Fruit fly (Drosophila melanogaster): ENCODE results near the gene CG31913.

CG31913 gene

DNA sequence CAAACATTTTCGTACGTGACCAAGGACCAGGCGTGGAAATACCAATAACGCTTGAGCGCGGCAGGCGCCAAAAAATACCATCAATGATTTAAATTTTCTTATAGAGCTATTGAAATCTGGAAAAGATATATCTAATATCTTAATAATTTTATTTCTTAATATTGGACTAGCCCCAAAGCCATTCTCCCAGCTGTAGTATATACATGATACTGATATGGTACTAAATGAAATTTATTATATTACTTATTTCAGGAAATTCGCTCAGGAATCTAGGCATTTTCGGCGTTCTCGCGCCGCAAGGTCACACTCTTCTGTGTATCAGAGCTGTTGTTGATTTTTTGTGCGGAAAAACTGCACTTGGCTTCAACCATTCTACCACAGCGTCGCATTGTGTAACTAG is 18.1 kb downstream of the CG31913 start, which contains the start of the genes CG14005 and CG7239:
CG14005 (minus strand) TSS at position 50 of the 400 bp plus-strand sequence.
CG7239 (plus strand) TSS at position 295 of the 400 bp plus-strand sequence.
- TF ChIP-seq psq (optimal IDR thresholded peaks at IDR 0.05) (no peak), EcR (GFP tag; optimal IDR thresholded peaks at IDR 0.05) (no peak), Dll (optimal IDR thresholded peaks at IDR 0.05) (no peak), pan (optimal IDR thresholded peaks at IDR 0.05) (no peak), usp (GFP tag; optimal IDR thresholded peaks at IDR 0.05) (no peak), CG8478 (optimal IDR thresholded peaks at IDR 0.05) (no peak)

DNA sequence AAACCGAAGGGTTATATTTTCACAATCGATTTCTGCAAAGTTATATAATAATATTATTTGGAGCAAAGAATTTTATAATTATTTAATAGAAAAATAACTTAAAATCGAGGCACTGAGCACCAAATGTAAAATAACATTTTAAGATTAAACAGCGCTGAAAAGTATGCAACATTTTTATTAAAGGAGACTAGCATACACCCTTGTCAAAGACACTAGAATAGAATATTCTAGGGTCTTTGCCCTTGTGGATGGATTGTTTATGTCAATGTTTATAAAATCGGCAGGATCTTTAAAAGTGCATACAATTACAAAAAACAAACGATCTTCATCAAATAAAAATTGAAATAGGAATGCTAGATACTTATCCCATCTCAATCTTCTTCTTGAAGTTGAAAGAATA is 20.2 kb downstream of the CG31913 start:
- TF ChIP-seq Dll (optimal IDR thresholded peaks at IDR 0.05) (no peak), usp (GFP tag; optimal IDR thresholded peaks at IDR 0.05) (no peak), CG8478 (optimal IDR thresholded peaks at IDR 0.05) (no peak), EcR (GFP tag; optimal IDR thresholded peaks at IDR 0.05) (no peak), pan (optimal IDR thresholded peaks at IDR 0.05) (no peak), psq (optimal IDR thresholded peaks at IDR 0.05) (no peak)

DNA sequence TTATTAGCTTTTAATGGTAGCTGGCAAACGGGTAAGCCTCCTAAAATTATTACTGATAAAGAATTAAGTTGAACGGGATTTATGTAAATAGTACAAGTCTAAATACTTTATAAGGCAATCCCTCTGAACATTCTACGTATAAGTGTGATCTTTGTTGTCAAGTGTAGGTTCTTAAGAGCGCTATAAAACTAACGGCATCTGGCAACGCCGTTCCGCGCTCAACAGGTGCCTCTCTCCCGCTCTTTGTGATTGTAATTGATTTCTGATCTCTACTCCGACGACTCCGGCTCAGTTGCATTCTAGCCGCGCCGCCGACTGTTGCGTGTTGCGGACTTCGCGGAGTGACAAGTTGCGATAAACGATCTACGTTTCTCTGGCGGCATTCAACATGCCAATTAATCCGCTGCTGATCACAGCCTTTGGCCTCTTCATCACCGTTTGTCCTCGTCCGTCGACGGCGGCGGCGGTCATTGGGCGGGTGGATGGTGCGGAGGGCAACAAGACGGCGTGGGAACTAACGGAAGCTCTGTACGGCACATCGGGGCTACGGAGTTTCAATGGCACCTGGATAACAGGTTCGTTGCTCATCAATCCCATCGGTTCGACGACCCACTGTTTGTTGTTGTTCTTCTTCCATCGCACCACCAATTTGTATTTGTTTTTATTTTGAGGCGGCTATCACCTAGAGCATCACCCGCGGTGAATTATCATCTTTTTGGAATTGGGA is 21.4 kb downstream of the CG31913 start, which contains the start of gene CG11034:
CG11034 (plus strand) TSS at position 305 of the 727 bp plus-strand sequence.
- no peak for TF ChIP-seq EcR (GFP tag; optimal IDR thresholded peaks at IDR 0.05)
- TF ChIP-seq Dll (optimal IDR thresholded peaks at IDR 0.05), result peak; percentile 69

DNA sequence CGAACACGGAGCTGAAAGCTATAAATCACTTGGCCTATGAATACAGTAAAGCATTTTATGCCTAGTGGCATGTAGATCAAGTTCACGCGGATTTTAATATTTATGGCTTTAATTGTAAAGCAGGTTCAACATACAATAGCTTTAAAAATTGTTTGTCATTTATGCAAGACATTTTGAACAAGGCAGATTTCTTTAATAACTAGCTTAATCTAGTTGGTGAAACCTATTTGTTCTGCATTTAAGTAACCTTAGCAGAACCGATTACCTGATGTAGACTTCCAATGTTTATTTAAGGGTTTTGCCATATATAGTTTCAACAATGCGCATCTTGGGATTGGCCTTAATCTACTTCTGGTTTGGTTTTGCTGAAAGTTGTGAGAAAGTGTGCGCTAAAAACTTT is 27.4 kb downstream of the CG31913 start, which contains the start of gene CG43307:
CG43307 (plus strand) TSS at position 301 of the 400 bp plus-strand sequence.
- no peak for TF ChIP-seq EcR (GFP tag; optimal IDR thresholded peaks at IDR 0.05)
- TF ChIP-seq Dll (optimal IDR thresholded peaks at IDR 0.05), result no peak
- TF ChIP-seq pan (optimal IDR thresholded peaks at IDR 0.05), result no peak
- TF ChIP-seq psq (optimal IDR thresholded peaks at IDR 0.05), result no peak

DNA sequence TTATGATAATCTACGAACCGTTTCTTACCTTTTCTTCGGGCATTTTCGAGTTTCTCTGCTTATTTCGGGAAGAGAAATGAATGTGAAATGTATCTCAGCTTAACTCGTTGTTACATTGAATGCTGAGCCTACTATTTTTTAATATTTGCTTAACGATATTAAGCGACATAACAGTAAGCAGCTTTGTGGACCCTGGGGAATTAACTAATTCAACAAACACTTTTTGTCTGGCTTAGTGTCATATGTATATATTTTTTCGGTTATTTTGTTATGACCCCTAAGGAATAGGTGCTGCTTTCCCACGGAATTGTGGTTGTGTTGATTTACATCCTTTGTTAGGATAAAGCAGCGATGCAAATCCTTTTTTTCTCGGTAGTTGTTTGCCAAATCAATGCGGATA is 34.5 kb downstream of the CG31913 start, which contains the start of gene COX6CL:
COX6CL (minus strand) TSS at position 101 of the 400 bp plus-strand sequence.
- no peak for TF ChIP-seq usp (GFP tag; optimal IDR thresholded peaks at IDR 0.05)
- TF ChIP-seq psq (optimal IDR thresholded peaks at IDR 0.05), result no peak
- TF ChIP-seq pan (optimal IDR thresholded peaks at IDR 0.05), result no peak
- no peak for TF ChIP-seq CG8478 (optimal IDR thresholded peaks at IDR 0.05)
- TF ChIP-seq EcR (GFP tag; optimal IDR thresholded peaks at IDR 0.05), result no peak
- TF ChIP-seq Dll (optimal IDR thresholded peaks at IDR 0.05), result no peak

DNA sequence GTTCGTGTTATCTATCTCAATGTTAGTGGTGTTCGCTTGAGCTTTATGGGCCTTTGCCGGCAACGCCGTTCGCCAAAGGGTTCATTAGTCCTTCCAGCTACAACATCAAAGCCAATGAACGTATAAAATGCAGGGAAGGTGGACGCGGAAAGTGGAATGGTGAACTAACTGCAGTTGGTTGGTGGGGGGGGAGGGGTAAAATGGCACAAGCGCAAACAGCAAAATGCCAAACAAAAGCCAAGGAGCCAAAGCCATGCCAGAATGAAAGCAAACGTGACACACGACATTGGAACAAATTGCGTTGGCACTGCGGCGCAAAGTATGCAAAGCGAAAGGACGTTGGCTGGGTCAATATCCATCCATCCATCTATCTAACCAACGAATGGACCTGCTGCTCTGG is 37.1 kb downstream of the CG31913 start:
- TF ChIP-seq CG8478 (optimal IDR thresholded peaks at IDR 0.05) (no peak), pan (optimal IDR thresholded peaks at IDR 0.05) (no peak), Dll (optimal IDR thresholded peaks at IDR 0.05) (no peak), usp (GFP tag; optimal IDR thresholded peaks at IDR 0.05) (no peak), EcR (GFP tag; optimal IDR thresholded peaks at IDR 0.05) (no peak), psq (optimal IDR thresholded peaks at IDR 0.05) (no peak)

DNA sequence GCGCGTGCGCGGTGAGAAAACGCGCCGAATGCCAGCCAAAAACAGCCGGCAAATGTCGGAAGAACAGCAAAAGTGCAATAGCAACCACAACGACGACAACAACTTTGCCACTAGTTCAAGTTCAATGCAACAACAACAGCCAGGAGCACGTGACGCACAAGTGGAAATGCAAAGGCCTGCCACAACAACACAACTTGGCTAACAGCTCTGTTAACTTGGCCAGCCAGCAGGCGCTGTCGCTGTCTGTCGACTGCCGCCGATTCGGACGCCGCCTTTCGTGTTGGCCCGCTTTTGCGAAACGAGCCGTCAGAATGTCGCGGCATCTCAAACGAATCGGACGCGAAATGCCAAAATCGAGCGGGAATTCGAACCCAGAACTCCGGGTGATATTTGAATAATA is 39.9 kb downstream of the CG31913 start, which contains the start of gene TrissinR:
TrissinR (plus strand) TSS at position 301 of the 400 bp plus-strand sequence.
- TF ChIP-seq psq (optimal IDR thresholded peaks at IDR 0.05), result no peak
- TF ChIP-seq pan (optimal IDR thresholded peaks at IDR 0.05), result no peak
- TF ChIP-seq Dll (optimal IDR thresholded peaks at IDR 0.05), result no peak
- no peak for TF ChIP-seq EcR (GFP tag; optimal IDR thresholded peaks at IDR 0.05)
- no peak for TF ChIP-seq usp (GFP tag; optimal IDR thresholded peaks at IDR 0.05)
- TF ChIP-seq CG8478 (optimal IDR thresholded peaks at IDR 0.05), result no peak
